Fruit fly (Drosophila melanogaster): Measurements from ENCODE around the gene Tie.

Gene Tie

dm6 chr3L:4497677-4498076 lies 34.3 kb downstream of the Tie start, which contains the start of gene CG13721:
Gene CG13721, minus strand, starts transcription at chr3L:4497777.
- TF ChIP-seq ey (GFP tag; optimal IDR thresholded peaks at IDR 0.05) (no peak), CG9705 (GFP tag; optimal IDR thresholded peaks at IDR 0.05) (no peak), Mio (GFP tag; optimal IDR thresholded peaks at IDR 0.05) (no peak), lola (GFP tag; optimal IDR thresholded peaks at IDR 0.05) (no peak), br (GFP tag; optimal IDR thresholded peaks at IDR 0.05) (no peak), brk (GFP tag; optimal IDR thresholded peaks at IDR 0.05) (no peak), HLH106 (tag; optimal IDR thresholded peaks at IDR 0.05) (no peak), jim (GFP tag; optimal IDR thresholded peaks at IDR 0.05) (no peak), Jra (GFP tag; optimal IDR thresholded peaks at IDR 0.05) (no peak), sv (GFP tag; optimal IDR thresholded peaks at IDR 0.05) (no peak), N (GFP tag; optimal IDR thresholded peaks at IDR 0.05) (no peak), psq (GFP tag; optimal IDR thresholded peaks at IDR 0.05) (no peak), fru (GFP tag; optimal IDR thresholded peaks at IDR 0.05) (no peak), pan (optimal IDR thresholded peaks at IDR 0.05) (no peak), h (GFP tag; optimal IDR thresholded peaks at IDR 0.05) (no peak), GATAd (GFP tag; optimal IDR thresholded peaks at IDR 0.05) (no peak), Hr78 (GFP tag; optimal IDR thresholded peaks at IDR 0.05) (no peak), CrebA (GFP tag; optimal IDR thresholded peaks at IDR 0.05; ENCODE audit: borderline replicate concordance) (no peak), dmrt93B (GFP tag; optimal IDR thresholded peaks at IDR 0.05) (no peak), Abd-B (GFP tag; optimal IDR thresholded peaks at IDR 0.05) (no peak)

DNA sequence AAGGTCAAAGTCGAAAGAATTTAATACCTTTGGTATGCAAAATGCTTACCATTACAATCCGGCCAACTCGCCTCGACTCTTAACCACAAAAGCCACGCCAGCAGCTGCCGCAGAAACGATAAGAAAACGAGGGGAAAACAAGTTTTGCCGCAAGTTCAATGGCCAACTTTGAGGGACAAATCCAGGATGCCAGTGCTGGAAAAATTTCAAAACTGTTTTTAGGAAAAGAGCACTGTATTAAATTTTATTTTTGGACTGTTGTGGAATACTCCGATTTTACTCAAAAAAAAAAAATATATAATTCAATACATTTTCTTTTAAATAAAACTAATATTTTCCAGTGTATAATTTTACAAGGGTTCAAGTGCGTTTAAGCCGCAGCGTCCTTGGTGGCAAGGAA lies 37.3 kb downstream of the Tie start:
- TF ChIP-seq ey (GFP tag; optimal IDR thresholded peaks at IDR 0.05) (peak; percentile 54), dsf (GFP tag; optimal IDR thresholded peaks at IDR 0.05; ENCODE audit: borderline replicate concordance) (no peak), HLH106 (tag; optimal IDR thresholded peaks at IDR 0.05) (peak; percentile 76), brk (GFP tag; optimal IDR thresholded peaks at IDR 0.05) (peak; percentile 70), br (GFP tag; optimal IDR thresholded peaks at IDR 0.05) (peak; percentile 69), N (GFP tag; optimal IDR thresholded peaks at IDR 0.05) (no peak), foxo (GFP tag; optimal IDR thresholded peaks at IDR 0.05) (peak in 1 of 2 experiments; percentile 74), lola (GFP tag; optimal IDR thresholded peaks at IDR 0.05) (no peak), sv (GFP tag; optimal IDR thresholded peaks at IDR 0.05) (no peak), psq (GFP tag; optimal IDR thresholded peaks at IDR 0.05) (peak; percentile 74), OdsH (GFP tag; optimal IDR thresholded peaks at IDR 0.05) (peak; percentile 74), fru (GFP tag; optimal IDR thresholded peaks at IDR 0.05) (peak; percentile 71), h (GFP tag; optimal IDR thresholded peaks at IDR 0.05) (peak; percentile 78), Hr78 (GFP tag; optimal IDR thresholded peaks at IDR 0.05) (no peak), Hnf4 (GFP tag; optimal IDR thresholded peaks at IDR 0.05) (peak; percentile 41), sage (GFP tag; optimal IDR thresholded peaks at IDR 0.05) (peak; percentile 64), Rel (GFP tag; optimal IDR thresholded peaks at IDR 0.05) (no peak), Rel (tag; optimal IDR thresholded peaks at IDR 0.05) (no peak), GATAd (GFP tag; optimal IDR thresholded peaks at IDR 0.05) (no peak), CG9705 (GFP tag; optimal IDR thresholded peaks at IDR 0.05) (peak; percentile 34), rgr (GFP tag; optimal IDR thresholded peaks at IDR 0.05) (peak; percentile 73), CrebA (GFP tag; optimal IDR thresholded peaks at IDR 0.05; ENCODE audit: borderline replicate concordance) (peak; percentile 10), tai (GFP tag; optimal IDR thresholded peaks at IDR 0.05) (peak; percentile 30), dmrt93B (GFP tag; optimal IDR thresholded peaks at IDR 0.05) (peak; percentile 48), woc (GFP tag; optimal IDR thresholded peaks at IDR 0.05) (peak; percentile 55), Hr83 (GFP tag; optimal IDR thresholded peaks at IDR 0.05; ENCODE audit: poor library complexity, severe bottlenecking) (no peak), Sp1 (GFP tag; optimal IDR thresholded peaks at IDR 0.05) (peak; percentile 73)

DNA sequence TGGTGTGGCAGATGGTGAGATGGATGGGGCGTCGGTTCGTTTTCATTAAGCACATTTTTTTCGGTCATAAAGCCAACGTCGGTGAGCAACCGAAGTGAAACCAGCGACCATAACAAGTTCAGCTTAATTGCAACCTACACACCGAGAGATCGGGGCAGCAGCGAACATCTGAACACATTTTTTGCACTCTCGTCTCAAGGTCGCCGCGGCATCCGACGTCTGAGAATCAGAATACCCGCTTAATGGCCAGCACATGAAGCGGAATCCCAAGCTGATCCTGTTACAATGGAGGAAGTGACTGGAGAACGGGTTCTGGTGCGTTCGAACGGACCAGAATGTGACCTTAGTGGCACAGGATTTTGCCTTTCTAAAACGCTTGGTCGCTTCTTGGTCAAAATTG lies 38.3 kb downstream of the Tie start:
- no peak for TF ChIP-seq Rel (GFP tag; optimal IDR thresholded peaks at IDR 0.05)
- TF ChIP-seq Rel (tag; optimal IDR thresholded peaks at IDR 0.05): peak; percentile 23
- no peak for TF ChIP-seq h (GFP tag; optimal IDR thresholded peaks at IDR 0.05)

DNA sequence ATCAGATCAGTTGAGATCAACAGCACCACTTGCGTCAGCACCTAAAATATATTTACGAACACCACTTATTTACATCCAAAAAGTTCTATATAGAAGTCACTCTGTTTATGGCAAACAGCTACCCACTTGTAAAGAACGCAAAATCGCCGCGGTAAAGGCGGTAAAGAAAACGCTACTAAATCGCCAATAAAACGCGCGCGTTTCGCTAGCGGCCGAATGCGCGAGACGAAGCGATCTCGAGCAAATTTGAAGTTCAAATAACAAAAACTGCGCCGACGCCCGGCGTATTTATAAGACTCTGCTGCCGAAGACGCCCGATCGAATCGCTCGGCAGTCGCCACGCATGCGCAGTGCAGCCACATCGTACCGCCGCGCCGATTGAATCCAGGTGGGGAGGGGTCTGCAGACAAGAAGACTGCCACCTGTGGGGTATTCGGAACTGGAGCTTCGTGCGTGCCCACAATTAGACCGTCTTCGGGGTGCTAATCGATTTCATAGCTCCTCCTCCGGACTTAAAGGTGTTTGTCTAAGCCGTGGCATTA lies 41.2 kb downstream of the Tie start, which contains the start of gene CG13722:
Gene CG13722, minus strand, starts transcription at position 262 of the 542 bp plus-strand sequence.
- no peak for TF ChIP-seq lola (GFP tag; optimal IDR thresholded peaks at IDR 0.05)
- peak; percentile 45 for TF ChIP-seq Myc (optimal IDR thresholded peaks at IDR 0.05)
- TF ChIP-seq woc (GFP tag; optimal IDR thresholded peaks at IDR 0.05): no peak
- no peak for TF ChIP-seq ey (GFP tag; optimal IDR thresholded peaks at IDR 0.05)
- TF ChIP-seq sv (GFP tag; optimal IDR thresholded peaks at IDR 0.05): no peak

Measured in whole organism, wandering third instar larva.